Fruit fly (Drosophila melanogaster): Measurements from ENCODE around the gene tin.

The tin gene

dm6 chr3R:21419932-21420331, 41.2 kb downstream of the tin start (continued):
- TF ChIP-seq CG18262 (tag; optimal IDR thresholded peaks at IDR 0.05): peak; percentile 79
- TF ChIP-seq Six4 (GFP tag; optimal IDR thresholded peaks at IDR 0.05): peak; percentile 44
- no peak for TF ChIP-seq Ets97D (GFP tag; optimal IDR thresholded peaks at IDR 0.05)
- TF ChIP-seq toy (GFP tag; IDR thresholded peaks at IDR 0.05): no peak
- no peak for TF ChIP-seq pum (GFP tag; optimal IDR thresholded peaks at IDR 0.05)
- no peak for TF ChIP-seq CG1603 (tag; optimal IDR thresholded peaks at IDR 0.05)
- TF ChIP-seq prd (optimal IDR thresholded peaks at IDR 0.05): no peak
- peak; percentile 66; the same call in 2 of the 3 replicates for TF ChIP-seq prd (GFP tag; IDR thresholded peaks at IDR 0.05)
- TF ChIP-seq CG10959 (GFP tag; IDR thresholded peaks at IDR 0.05): peak; percentile 25; the same call in 1 of the 2 replicates
- no peak for TF ChIP-seq Jarid2 (GFP tag; optimal IDR thresholded peaks at IDR 0.05)
- peak; percentile 56 for TF ChIP-seq Meics (GFP tag; optimal IDR thresholded peaks at IDR 0.05)
- TF ChIP-seq bcd (GFP tag; optimal IDR thresholded peaks at IDR 0.05): peak; percentile 50
- TF ChIP-seq bsh (GFP tag; optimal IDR thresholded peaks at IDR 0.05): peak in 1 of 2 experiments; percentile 45
- peak; percentile 78 for TF ChIP-seq CG15696 (tag; optimal IDR thresholded peaks at IDR 0.05)
- peak; percentile 71 for TF ChIP-seq CG9727 (GFP tag; optimal IDR thresholded peaks at IDR 0.05)
- peak; percentile 38 for TF ChIP-seq CG18476 (GFP tag; optimal IDR thresholded peaks at IDR 0.05)
- TF ChIP-seq Deaf1 (tag; optimal IDR thresholded peaks at IDR 0.05): peak; percentile 28
- TF ChIP-seq HLH54F (GFP tag; optimal IDR thresholded peaks at IDR 0.05): no peak
- peak; percentile 28 for TF ChIP-seq Ssrp (tag; optimal IDR thresholded peaks at IDR 0.05)
- peak; percentile 61; the same call in 1 of the 2 replicates for TF ChIP-seq CG32532 (GFP tag; IDR thresholded peaks at IDR 0.05)
- peak; percentile 13 for TF ChIP-seq zf30C (GFP tag; optimal IDR thresholded peaks at IDR 0.05)
- peak; percentile 55; the same call in 2 of the 3 replicates for TF ChIP-seq CG11695 (GFP tag; IDR thresholded peaks at IDR 0.05)
- no peak for TF ChIP-seq CG42726 (GFP tag; IDR thresholded peaks at IDR 0.05; ENCODE audit: partially characterized antibody)
- peak; percentile 76 for TF ChIP-seq dmrt11E (tag; optimal IDR thresholded peaks at IDR 0.05)
- TF ChIP-seq CG6765 (GFP tag; optimal IDR thresholded peaks at IDR 0.05): no peak
- TF ChIP-seq caup (GFP tag; optimal IDR thresholded peaks at IDR 0.05; ENCODE audit: severe bottlenecking): peak; percentile 12
- TF ChIP-seq E2f1 (GFP tag; IDR thresholded peaks at IDR 0.05): peak; percentile 46; the same call in 1 of the 2 replicates
- peak; percentile 54 for TF ChIP-seq lab (GFP tag; optimal IDR thresholded peaks at IDR 0.05)
- peak; percentile 58 for TF ChIP-seq Sox100B (GFP tag; optimal IDR thresholded peaks at IDR 0.05)
- TF ChIP-seq CG3838 (GFP tag; optimal IDR thresholded peaks at IDR 0.05): no peak
- TF ChIP-seq al (GFP tag; IDR thresholded peaks at IDR 0.05): peak; percentile 50
- peak; percentile 33 for TF ChIP-seq CG6254 (GFP tag; optimal IDR thresholded peaks at IDR 0.05)
- peak; percentile 21 for TF ChIP-seq CG5180 (GFP tag; optimal IDR thresholded peaks at IDR 0.05)
- no peak for TF ChIP-seq Antp (GFP tag; optimal IDR thresholded peaks at IDR 0.05)
- peak; percentile 54 for TF ChIP-seq ara (GFP tag; IDR thresholded peaks at IDR 0.05)
- 0 out of 3 replicates have a peak, but pooled peaks have one; percentile 19 for TF ChIP-seq Mrtf (GFP tag; IDR thresholded peaks at IDR 0.05)
- TF ChIP-seq row (GFP tag; IDR thresholded peaks at IDR 0.05): peak; percentile 27; the same call in 1 of the 3 replicates
- peak; percentile 12 for TF ChIP-seq cwo (GFP tag; optimal IDR thresholded peaks at IDR 0.05)
- peak; percentile 2 for TF ChIP-seq CG18619 (GFP tag; optimal IDR thresholded peaks at IDR 0.05)
- TF ChIP-seq pan (optimal IDR thresholded peaks at IDR 0.05): no peak
- TF ChIP-seq pan (GFP tag; optimal IDR thresholded peaks at IDR 0.05 in 1 of 2, IDR thresholded peaks at IDR 0.05 in 1 of 2): peak in 1 of 2 experiments; percentile 60
- TF ChIP-seq CG11504 (tag; optimal IDR thresholded peaks at IDR 0.05): peak; percentile 74
- TF ChIP-seq tgo (GFP tag; IDR thresholded peaks at IDR 0.05): peak; percentile 42; the same call in 1 of the 3 replicates
- peak; percentile 57 for TF ChIP-seq CG14710 (tag; optimal IDR thresholded peaks at IDR 0.05)
- TF ChIP-seq ssp (GFP tag; IDR thresholded peaks at IDR 0.05): 0 out of 2 replicates have a peak, but pooled peaks have one; percentile 11
- no peak for TF ChIP-seq CG1792 (GFP tag; optimal IDR thresholded peaks at IDR 0.05)
- peak; percentile 27 for TF ChIP-seq Max (GFP tag; optimal IDR thresholded peaks at IDR 0.05)
- TF ChIP-seq CG2889 (GFP tag; IDR thresholded peaks at IDR 0.05): no peak
- TF ChIP-seq CG8924 (tag; optimal IDR thresholded peaks at IDR 0.05): peak; percentile 67
- TF ChIP-seq sob (GFP tag; IDR thresholded peaks at IDR 0.05): 0 out of 2 replicates have a peak, but pooled peaks have one; percentile 33

Measured in whole organism, embryonic.